Fruit fly (Drosophila melanogaster) whole organism, wandering third instar larva: ENCODE data around the gene Sfp24Bc.

Experiments used
- Abd-B ChIP-seq: fragments of >200 bp; optimal IDR thresholded peaks from 2 replicates; lab custom pipeline; 2017; ENCODE audit warnings: missing biosample characterization, missing genetic modification characterization
- Dif ChIP-seq: fragments of 200-275, 200-300 bp; sonication (Bioruptor generic); optimal IDR thresholded peaks from 2 replicates; lab custom pipeline; 2018; ENCODE audit warnings: missing biosample characterization, missing genetic modification characterization; ENCODE audit not compliant: partially characterized antibody
- Hr78 ChIP-seq: fragments of >200 bp; optimal IDR thresholded peaks from 2 replicates; lab custom pipeline; 2017; ENCODE audit warnings: missing biosample characterization, missing genetic modification characterization
- Myc ChIP-seq: fragments of >200 bp; optimal IDR thresholded peaks from 2 replicates; lab custom pipeline; 2017
- OdsH ChIP-seq: fragments of 200-800 bp; sonication (Bioruptor generic); optimal IDR thresholded peaks from 2 replicates; lab custom pipeline; 2016; ENCODE audit warnings: missing biosample characterization, mild to moderate bottlenecking, missing genetic modification characterization
- br ChIP-seq: fragments of 200-800 bp; sonication (Bioruptor generic); optimal IDR thresholded peaks from 2 replicates; lab custom pipeline; 2016; ENCODE audit warnings: missing biosample characterization, missing genetic modification characterization
- brk ChIP-seq: fragments of 200-800 bp; sonication (Bioruptor generic); optimal IDR thresholded peaks from 2 replicates; lab custom pipeline; 2016; ENCODE audit warnings: missing biosample characterization, mild to moderate bottlenecking, missing genetic modification characterization
- dmrt93B ChIP-seq: fragments of 200-800 bp; sonication (Bioruptor generic); optimal IDR thresholded peaks from 2 replicates; lab custom pipeline; 2018; ENCODE audit warnings: missing biosample characterization, mild to moderate bottlenecking, missing genetic modification characterization
- h ChIP-seq: fragments of 200-800 bp; sonication (Bioruptor generic); optimal IDR thresholded peaks from 3 replicates; lab custom pipeline; 2016; ENCODE audit warnings: missing biosample characterization, mild to moderate bottlenecking, missing genetic modification characterization
- lola ChIP-seq: fragments of >200 bp; optimal IDR thresholded peaks from 2 replicates; lab custom pipeline; 2017; ENCODE audit warnings: missing biosample characterization, missing genetic modification characterization
- psq ChIP-seq: fragments of 200-800 bp; sonication (Bioruptor generic); optimal IDR thresholded peaks from 3 replicates; lab custom pipeline; 2017; ENCODE audit warnings: missing biosample characterization, mild to moderate bottlenecking, missing genetic modification characterization, moderate library complexity
- sage ChIP-seq: fragments of 200-800 bp; sonication (Bioruptor generic); optimal IDR thresholded peaks from 2 replicates; lab custom pipeline; 2016; ENCODE audit warnings: missing biosample characterization, mild to moderate bottlenecking, missing genetic modification characterization
- tai ChIP-seq: sonication (Bioruptor generic); optimal IDR thresholded peaks from 2 replicates; lab custom pipeline; 2016; ENCODE audit warnings: missing biosample characterization, missing genetic modification characterization
- usp ChIP-seq: fragments of >200 bp; optimal IDR thresholded peaks from 2 replicates; lab custom pipeline; 2017; ENCODE audit warnings: missing biosample characterization, missing genetic modification characterization

- TF ChIP-seq h, result no peak
- TF ChIP-seq brk (GFP tag; lab: Kevin White, UChicago), result no peak
- no peak for TF ChIP-seq usp (GFP tag; lab: Kevin White, UChicago)
- TF ChIP-seq dmrt93B (GFP tag; lab: Kevin White, UChicago), result no peak
- TF ChIP-seq Myc, result no peak
- TF ChIP-seq Abd-B (GFP tag; lab: Kevin White, UChicago), result no peak
- TF ChIP-seq tai (GFP tag; lab: Kevin White, UChicago), result no peak
- TF ChIP-seq OdsH, result no peak
- no peak for TF ChIP-seq Hr78 (GFP tag; lab: Kevin White, UChicago)
- TF ChIP-seq psq (GFP tag; lab: Kevin White, UChicago), result no peak
- TF ChIP-seq lola, result no peak
- TF ChIP-seq sage (GFP tag; lab: Kevin White, UChicago), result no peak
- TF ChIP-seq Dif (GFP tag; lab: Kevin White, UChicago), result no peak
- TF ChIP-seq br (GFP tag; lab: Kevin White, UChicago), result no peak
Measured at dm6 chr2L:3670481-3670880, at the start of gene Sfp24Bc.
